Fruit fly (Drosophila melanogaster) whole organism, embryonic: ENCODE data around the gene Sgp.

Source experiments
- B-H1 ChIP-seq: fragments of 200-800 bp; sonication (Bioruptor generic); IDR thresholded peaks from 3 replicates; pipeline ENCODE4 v1.3.6; 2022; ENCODE audit warnings: missing biosample characterization, missing genetic modification characterization
- CG10321 ChIP-seq: fragments of 200-800 bp; sonication (Bioruptor generic); IDR thresholded peaks from 2 replicates; pipeline ENCODE4 v1.3.6; 2022; ENCODE audit warnings: missing biosample characterization, missing genetic modification characterization
- CG10431 ChIP-seq: fragments of 200-800 bp; sonication (Bioruptor generic); optimal IDR thresholded peaks from 3 replicates; lab custom pipeline; 2018; ENCODE audit warnings: missing biosample characterization, mild to moderate bottlenecking, missing genetic modification characterization
- CG12104 ChIP-seq: fragments of 200-800 bp; sonication (Bioruptor generic); optimal IDR thresholded peaks from 3 replicates; lab custom pipeline; 2016; ENCODE audit warnings: missing biosample characterization, missing genetic modification characterization
- CG15601 ChIP-seq: fragments of 200-800 bp; sonication (Bioruptor generic); optimal IDR thresholded peaks from 3 replicates; lab custom pipeline; 2019; ENCODE audit warnings: missing biosample characterization, mild to moderate bottlenecking, missing genetic modification characterization, moderate library complexity
- CG16863 ChIP-seq: fragments of 200-800 bp; sonication (Bioruptor generic); optimal IDR thresholded peaks from 3 replicates; lab custom pipeline; 2016; ENCODE audit warnings: missing biosample characterization, missing genetic modification characterization
- CG17359 ChIP-seq: fragments of 200-800 bp; sonication (Bioruptor generic); optimal IDR thresholded peaks from 3 replicates; lab custom pipeline; 2018; ENCODE audit warnings: missing biosample characterization, mild to moderate bottlenecking, missing genetic modification characterization, moderate library complexity
- CG33213 ChIP-seq: fragments of 200-800 bp; sonication (Bioruptor generic); optimal IDR thresholded peaks from 3 replicates; lab custom pipeline; 2016; ENCODE audit warnings: missing biosample characterization, missing genetic modification characterization
- CG34224 ChIP-seq: fragments of 200-800 bp; sonication (Bioruptor generic); IDR thresholded peaks from 3 replicates; pipeline ENCODE4 v1.3.6; 2022; ENCODE audit warnings: missing biosample characterization, missing genetic modification characterization; ENCODE audit not compliant: partially characterized antibody
- CG4404 ChIP-seq: fragments of 200-800 bp; sonication (Bioruptor generic); IDR thresholded peaks from 2 replicates; pipeline ENCODE4 v1.3.6; 2022; ENCODE audit warnings: missing biosample characterization, missing genetic modification characterization
- CG4707 ChIP-seq: fragments of 200-800 bp; sonication (Bioruptor generic); optimal IDR thresholded peaks from 2 replicates; lab custom pipeline; 2018; ENCODE audit warnings: missing biosample characterization, mild to moderate bottlenecking, missing genetic modification characterization, moderate library complexity
- CG6175 ChIP-seq: fragments of 200-800 bp; sonication (Bioruptor generic); IDR thresholded peaks from 3 replicates; pipeline ENCODE4 v1.3.6; 2022; ENCODE audit warnings: missing biosample characterization, missing genetic modification characterization
- CG6765 ChIP-seq: fragments of 200-800 bp; sonication (Bioruptor generic); optimal IDR thresholded peaks from 3 replicates; lab custom pipeline; 2017; ENCODE audit warnings: missing biosample characterization, mild to moderate bottlenecking, missing genetic modification characterization
- CG8388 ChIP-seq: fragments of 200-800 bp; sonication (Bioruptor generic); optimal IDR thresholded peaks from 2 replicates; lab custom pipeline; 2019; ENCODE audit warnings: missing biosample characterization, mild to moderate bottlenecking, missing genetic modification characterization, moderate library complexity
- CG8765 ChIP-seq: fragments of 200-800 bp; sonication (Bioruptor generic); IDR thresholded peaks from 2 replicates; pipeline ENCODE4 v1.3.6; 2022; ENCODE audit warnings: missing biosample characterization, missing genetic modification characterization
- CG9609 ChIP-seq: fragments of 200-800 bp; sonication (Bioruptor generic); optimal IDR thresholded peaks from 3 replicates; lab custom pipeline; 2016; ENCODE audit warnings: missing biosample characterization, missing genetic modification characterization
- Deaf1 ChIP-seq: fragments of 200-800 bp; optimal IDR thresholded peaks from 3 replicates; lab custom pipeline; 2019; ENCODE audit warnings: missing biosample characterization, mild to moderate bottlenecking, missing genetic modification characterization, moderate library complexity
- Doc3 ChIP-seq: fragments of 200-800 bp; sonication (Bioruptor generic); IDR thresholded peaks from 3 replicates; pipeline ENCODE4 v1.3.6; 2022; ENCODE audit warnings: missing biosample characterization, missing genetic modification characterization; ENCODE audit not compliant: partially characterized antibody
- Dp ChIP-seq: fragments of 200-800 bp; sonication (Bioruptor generic); optimal IDR thresholded peaks from 2 replicates; lab custom pipeline; 2018; ENCODE audit warnings: missing biosample characterization, mild to moderate bottlenecking, missing genetic modification characterization, moderate library complexity
- Drgx ChIP-seq: fragments of 200-800 bp; sonication (Bioruptor generic); IDR thresholded peaks from 2 replicates; pipeline ENCODE4 v1.3.6; 2022; ENCODE audit warnings: missing biosample characterization, missing genetic modification characterization
- ERR ChIP-seq: fragments of 200-800 bp; sonication (Bioruptor generic); optimal IDR thresholded peaks from 2 replicates; lab custom pipeline; 2016; ENCODE audit warnings: missing biosample characterization, missing genetic modification characterization
- Gsc ChIP-seq: fragments of 200-800 bp; sonication (Bioruptor generic); IDR thresholded peaks from 2 replicates; pipeline ENCODE4 v1.3.6; 2022; ENCODE audit warnings: missing biosample characterization, missing genetic modification characterization
- Neu2 ChIP-seq: fragments of 200-800 bp; sonication (Bioruptor generic); optimal IDR thresholded peaks from 3 replicates; lab custom pipeline; 2016; ENCODE audit warnings: missing biosample characterization, missing genetic modification characterization, borderline replicate concordance
- Sox102F ChIP-seq: fragments of 200-800 bp; sonication (Bioruptor generic); optimal IDR thresholded peaks from 2 replicates; lab custom pipeline; 2018; ENCODE audit warnings: missing biosample characterization, mild to moderate bottlenecking, missing genetic modification characterization, moderate library complexity
- Xrp1 ChIP-seq: fragments of 200-800 bp; sonication (Bioruptor generic); IDR thresholded peaks from 2 replicates; pipeline ENCODE4 v1.3.6; 2022; ENCODE audit warnings: missing biosample characterization, missing genetic modification characterization
- ap ChIP-seq: fragments of 200-800 bp; sonication (Bioruptor generic); IDR thresholded peaks from 2 replicates; pipeline ENCODE4 v1.3.6; 2022; ENCODE audit warnings: missing biosample characterization, missing genetic modification characterization
- caup ChIP-seq: fragments of 200-800 bp; sonication (Bioruptor generic); optimal IDR thresholded peaks from 3 replicates; lab custom pipeline; 2017; ENCODE audit warnings: missing biosample characterization, mild to moderate bottlenecking, missing genetic modification characterization, moderate library complexity; ENCODE audit not compliant: severe bottlenecking
- chinmo ChIP-seq: fragments of 200-800 bp; sonication (Bioruptor generic); IDR thresholded peaks from 4 replicates; pipeline ENCODE4 v1.3.6; 2022; ENCODE audit warnings: missing biosample characterization, missing genetic modification characterization; ENCODE audit not compliant: partially characterized antibody
- corto ChIP-seq: fragments of 200-800 bp; sonication (Bioruptor generic); optimal IDR thresholded peaks from 2 replicates; lab custom pipeline; 2016; ENCODE audit warnings: missing biosample characterization, mild to moderate bottlenecking, missing genetic modification characterization, moderate library complexity
- cwo ChIP-seq: fragments of 200-800 bp; sonication (Bioruptor generic); optimal IDR thresholded peaks from 3 replicates; lab custom pipeline; 2017; ENCODE audit warnings: missing biosample characterization, missing genetic modification characterization, mild to moderate bottlenecking, moderate library complexity, missing genetic modification reagents
- dati ChIP-seq: fragments of 200-800 bp; sonication (Bioruptor generic); IDR thresholded peaks from 2 replicates; pipeline ENCODE4 v1.3.6; 2022; ENCODE audit warnings: missing biosample characterization, missing genetic modification characterization
- exex ChIP-seq: fragments of 200-800 bp; sonication (Bioruptor generic); optimal IDR thresholded peaks from 4 replicates; lab custom pipeline; 2018; ENCODE audit warnings: missing biosample characterization, mild to moderate bottlenecking, missing genetic modification characterization, moderate library complexity
- grn ChIP-seq: fragments of 200-800 bp; sonication (Bioruptor generic); optimal IDR thresholded peaks from 3 replicates; lab custom pipeline; 2017; ENCODE audit warnings: missing biosample characterization, missing genetic modification characterization
- jigr1 ChIP-seq: fragments of 200-800 bp; sonication (Bioruptor generic); IDR thresholded peaks from 3 replicates; pipeline ENCODE4 v1.3.6; 2022; ENCODE audit warnings: missing biosample characterization, missing genetic modification characterization
- kni ChIP-seq: fragments of 200-800 bp; sonication (Bioruptor generic); optimal IDR thresholded peaks from 3 replicates; lab custom pipeline; 2017; ENCODE audit warnings: mild to moderate bottlenecking, missing biosample characterization, missing genetic modification reagents, missing genetic modification characterization
- lab ChIP-seq: fragments of 200-800 bp; sonication (Bioruptor generic); optimal IDR thresholded peaks from 3 replicates; lab custom pipeline; 2017; ENCODE audit warnings: missing biosample characterization, missing genetic modification characterization, mild to moderate bottlenecking, moderate library complexity, missing genetic modification reagents
- lov ChIP-seq, 2 experiments: fragments of 200-800 bp in 1 of 2; fragments of >200 bp in 1 of 2; sonication (Bioruptor generic) in 1 of 2; IDR thresholded peaks in 1 of 2; optimal IDR thresholded peaks in 1 of 2; 2 replicates in 1 of 2; 3 replicates in 1 of 2; pipeline versions ENCODE4 v1.3.6 to Lab custom; 2017 to 2022; ENCODE audit warnings: missing biosample characterization in 1 of 2, missing genetic modification characterization in 1 of 2
- rib ChIP-seq: fragments of 200-800 bp; sonication (Bioruptor generic); IDR thresholded peaks from 2 replicates; pipeline ENCODE4 v1.3.6; 2022; ENCODE audit warnings: missing biosample characterization, missing genetic modification characterization
- sd ChIP-seq: fragments of 200-800 bp; sonication (Bioruptor generic); optimal IDR thresholded peaks from 3 replicates; lab custom pipeline; 2018; ENCODE audit warnings: missing biosample characterization, mild to moderate bottlenecking, missing genetic modification characterization, moderate library complexity
- sens ChIP-seq: fragments of 200-800 bp; sonication (Bioruptor generic); peaks from one replicate; lab custom pipeline; 2016; ENCODE audit warnings: missing biosample characterization, missing genetic modification characterization
- sim ChIP-seq: fragments of 200-800 bp; sonication (Bioruptor generic); IDR thresholded peaks from 2 replicates; pipeline ENCODE4 v1.3.6; 2022; ENCODE audit warnings: missing biosample characterization, missing genetic modification characterization
- twi ChIP-seq: fragments of 200-800 bp; optimal IDR thresholded peaks from 2 replicates; lab custom pipeline; 2019; ENCODE audit warnings: missing biosample characterization, mild to moderate bottlenecking, missing genetic modification characterization, moderate library complexity
- usp ChIP-seq: fragments of >200 bp; optimal IDR thresholded peaks from 2 replicates; lab custom pipeline; 2017; ENCODE audit warnings: missing biosample characterization, missing genetic modification characterization
- vvl ChIP-seq: fragments of 200-800 bp; sonication (Bioruptor generic); IDR thresholded peaks from 2 replicates; pipeline ENCODE4 v1.3.6; 2022; ENCODE audit warnings: missing biosample characterization, missing genetic modification characterization
- z ChIP-seq: fragments of 200-800 bp; sonication (Bioruptor generic); IDR thresholded peaks from 3 replicates; pipeline ENCODE4 v1.3.6; 2022; ENCODE audit warnings: missing biosample characterization, missing genetic modification characterization

Gene Sgp

DNA sequence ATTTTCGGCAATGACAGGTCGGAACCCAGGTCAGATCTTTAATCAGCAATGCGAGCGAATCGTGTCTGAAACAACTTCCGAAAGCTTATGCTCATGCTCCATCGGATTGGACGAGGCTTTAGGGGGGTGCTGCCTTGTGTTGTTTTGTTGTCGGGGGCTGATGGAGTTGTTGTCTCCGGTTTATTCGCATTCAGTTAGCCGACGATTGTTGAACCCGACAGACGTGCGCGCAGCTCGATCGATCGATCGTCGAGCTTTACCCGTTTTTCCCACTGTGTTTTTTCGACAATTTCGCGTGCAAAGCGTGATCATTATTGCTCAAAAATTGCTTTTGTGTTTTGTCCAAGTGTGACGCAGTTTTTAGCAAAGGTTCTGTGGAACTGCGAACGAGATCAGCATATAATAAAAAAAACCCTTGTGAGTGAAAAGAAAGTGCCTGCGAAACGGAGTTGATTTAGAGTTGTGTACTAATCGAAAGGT is 9.5 kb downstream of the Sgp start, which contains the start of gene CG17834 (continued):
- peak; percentile 40 for TF ChIP-seq CG6765 (GFP tag; lab: Kevin White, UChicago)
- no peak for TF ChIP-seq CG33213 (GFP tag; lab: Kevin White, UChicago)

DNA sequence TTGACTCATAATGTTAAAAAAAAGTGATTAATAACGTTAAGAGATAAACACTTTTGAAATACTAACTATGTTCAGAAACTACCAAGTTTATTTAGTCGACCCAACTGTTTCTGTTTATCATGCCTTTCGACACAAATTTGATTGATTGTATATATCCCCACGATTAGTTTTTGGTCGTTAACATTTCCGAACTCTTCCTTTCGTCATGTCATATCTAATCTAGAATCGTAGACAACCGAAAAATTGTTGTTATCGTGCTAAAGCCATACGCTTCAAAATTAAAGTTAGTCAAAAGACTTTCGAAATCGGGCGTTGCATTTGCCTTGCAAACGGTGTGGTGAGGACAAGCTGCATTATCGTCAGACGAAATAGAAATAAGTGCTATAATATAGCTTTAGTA is 10.7 kb downstream of the Sgp start:
- TF ChIP-seq ERR (no peak), lab (GFP tag; lab: Kevin White, UChicago) (peak; percentile 34), B-H1 (GFP tag; lab: Robert Waterston, UW) (no peak), Neu2 (GFP tag; lab: Kevin White, UChicago) (no peak), CG4707 (no peak), Gsc (GFP tag; lab: Robert Waterston, UW) (no peak), CG34224 (GFP tag; lab: Robert Waterston, UW) (no peak), exex (tag; lab: Kevin White, UChicago) (peak; percentile 76), CG9609 (GFP tag; lab: Kevin White, UChicago) (no peak), rib (GFP tag; lab: Robert Waterston, UW) (no peak), CG16863 (GFP tag; lab: Kevin White, UChicago) (no peak), sd (tag; lab: Kevin White, UChicago) (peak; percentile 67), ap (GFP tag; lab: Robert Waterston, UW) (no peak), Dp (GFP tag; lab: Kevin White, UChicago) (no peak), caup (GFP tag; lab: Kevin White, UChicago) (no peak), grn (GFP tag; lab: Kevin White, UChicago) (peak; percentile 78), CG4404 (GFP tag; lab: Robert Waterston, UW) (no peak), kni (GFP tag; lab: Kevin White, UChicago) (no peak), sens (GFP tag; lab: Kevin White, UChicago) (peak; percentile 37), CG8765 (GFP tag; lab: Robert Waterston, UW) (no peak), sim (no peak), cwo (no peak), CG12104 (GFP tag; lab: Kevin White, UChicago) (no peak), CG6175 (GFP tag; lab: Robert Waterston, UW) (no peak), Sox102F (no peak), Deaf1 (tag; lab: Kevin White, UChicago) (peak; percentile 28), usp (GFP tag; lab: Kevin White, UChicago) (no peak), chinmo (GFP tag; lab: Robert Waterston, UW) (0 out of 4 replicates have a peak, but pooled peaks have one; percentile 25)

DNA sequence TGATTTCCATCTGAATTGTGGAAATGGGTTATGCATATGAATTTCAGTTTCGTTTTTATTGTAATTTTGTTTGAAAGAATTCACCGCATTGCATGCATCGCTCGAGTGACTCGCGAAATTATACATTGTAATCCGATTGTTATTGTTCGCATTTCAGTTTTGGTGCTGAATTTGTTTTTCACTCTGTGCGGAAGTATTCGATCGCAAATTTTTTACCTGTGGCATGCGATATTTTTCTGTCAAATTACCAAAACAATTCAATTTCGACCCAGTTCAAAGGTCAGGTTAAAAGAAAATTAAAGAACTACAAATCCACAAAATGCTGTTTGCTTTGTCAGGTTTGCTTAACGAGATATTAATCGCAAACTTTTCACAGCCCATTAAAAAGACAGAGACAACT is 13.3 kb downstream of the Sgp start:
- TF ChIP-seq CG10321 (GFP tag; lab: Robert Waterston, UW) (no peak), Doc3 (GFP tag; lab: Robert Waterston, UW) (0 out of 3 replicates have a peak, but pooled peaks have one; percentile 23), caup (GFP tag; lab: Kevin White, UChicago) (no peak), Xrp1 (GFP tag; lab: Robert Waterston, UW) (no peak)
- TF ChIP-seq, all 482 proteins: peak for 1

DNA sequence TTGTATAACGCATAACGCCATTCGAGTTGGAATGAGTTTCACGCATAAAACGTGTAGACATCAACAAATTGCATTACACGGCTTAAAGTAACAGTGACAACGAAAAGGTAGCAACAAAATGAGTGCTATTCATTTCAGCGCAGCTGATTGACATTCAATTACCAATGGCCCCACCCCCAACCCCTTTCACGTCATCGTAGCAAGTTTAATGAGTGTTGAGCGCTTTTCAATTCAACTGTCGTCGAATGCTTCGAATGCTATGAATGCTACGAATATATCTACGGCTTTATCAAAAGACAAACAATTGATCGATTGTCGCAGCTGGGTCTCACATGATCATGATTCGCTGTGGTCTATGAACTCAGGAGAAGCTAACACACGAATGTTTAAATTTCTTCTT is 14.1 kb downstream of the Sgp start:
- TF ChIP-seq jigr1 (GFP tag; lab: Robert Waterston, UW) = no peak
- peak; percentile 58 for TF ChIP-seq sens (GFP tag; lab: Kevin White, UChicago)
- no peak for TF ChIP-seq Drgx (GFP tag; lab: Robert Waterston, UW)
- 0 out of 2 replicates have a peak, but pooled peaks have one; percentile 12 for TF ChIP-seq vvl
- TF ChIP-seq twi = peak; percentile 33
- TF ChIP-seq lov (optimal IDR thresholded peaks at IDR 0.05; lab: Kevin White, UChicago) = no peak
- 0 out of 3 replicates have a peak, but pooled peaks have one; percentile 25 for TF ChIP-seq lov (GFP tag; IDR thresholded peaks at IDR 0.05; lab: Robert Waterston, UW)
- no peak for TF ChIP-seq CG17359 (tag; lab: Kevin White, UChicago)
- TF ChIP-seq z = peak; percentile 68
- TF ChIP-seq corto (GFP tag; lab: Kevin White, UChicago) = no peak
- TF ChIP-seq CG10431 = peak; percentile 16
- 0 out of 2 replicates have a peak, but pooled peaks have one; percentile 15 for TF ChIP-seq dati (GFP tag; lab: Robert Waterston, UW)
- peak; percentile 78 for TF ChIP-seq CG15601 (tag; lab: Kevin White, UChicago)
- peak; percentile 9 for TF ChIP-seq CG8388 (GFP tag; lab: Kevin White, UChicago)
- peak; percentile 54 for TF ChIP-seq lab (GFP tag; lab: Kevin White, UChicago)
